Fruit fly (Drosophila melanogaster) whole organism, embryonic: ENCODE measurements around the gene CG3355.

Experiments
- kni ChIP-seq: fragments of 200-800 bp; sonication (Bioruptor generic); optimal IDR thresholded peaks from 3 replicates; lab custom pipeline; 2017; ENCODE audit warnings: mild to moderate bottlenecking, missing biosample characterization, missing genetic modification reagents, missing genetic modification characterization

The CG3355 gene

DNA sequence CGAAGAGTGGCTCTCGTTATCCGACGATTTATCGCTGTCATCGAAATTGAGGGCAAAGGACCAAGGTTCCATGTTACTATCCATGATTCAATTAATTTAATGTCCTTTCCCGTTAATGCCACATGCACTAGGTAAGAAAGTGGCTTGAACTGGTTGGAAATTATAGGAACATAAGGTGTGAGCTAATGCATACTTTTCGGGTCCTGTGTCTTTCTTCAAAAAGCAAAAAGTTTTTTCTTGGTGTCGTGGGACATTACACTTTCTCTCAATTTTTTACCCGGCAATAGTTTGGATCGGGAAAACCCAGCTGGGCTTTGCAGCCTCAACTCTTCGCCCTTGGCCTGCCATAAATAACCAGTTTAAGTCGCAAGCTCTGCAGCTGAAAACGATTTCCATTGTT is 50.2 kb downstream of the CG3355 start, which contains the start of gene Taf12L:
Gene Taf12L (minus strand): TSS at position 101 of the 400 bp plus-strand sequence.
- TF ChIP-seq kni (GFP tag; lab: Kevin White, UChicago), result no peak
